Worm (Caenorhabditis elegans) whole organism, late embryonic: ENCODE data around the gene cki-1.

Experiments
- C38D4.7 ChIP-seq: fragments of 200-800 bp; sonication (Bioruptor generic); optimal IDR thresholded peaks from 2 replicates; lab custom pipeline; 2018; ENCODE audit warnings: mild to moderate bottlenecking, missing genetic modification characterization, moderate library complexity, missing compliant biosample characterization
- ceh-31 ChIP-seq: sonication (generic microtip); optimal IDR thresholded peaks from 2 replicates; lab custom pipeline; 2016; ENCODE audit warnings: missing genetic modification characterization, missing compliant biosample characterization
- hlh-13 ChIP-seq: fragments of 200-800 bp; sonication (Bioruptor generic); optimal IDR thresholded peaks from 2 replicates; lab custom pipeline; 2018; ENCODE audit warnings: mild to moderate bottlenecking, missing genetic modification characterization, missing compliant biosample characterization
- nfya-1 ChIP-seq: sonication (generic microtip); optimal IDR thresholded peaks from 2 replicates; lab custom pipeline; 2017; ENCODE audit warnings: missing genetic modification characterization, mild to moderate bottlenecking, missing compliant biosample characterization, antibody characterized with exemption, moderate library complexity
- nhr-11 ChIP-seq: fragments of 150-350 bp; optimal IDR thresholded peaks from 2 replicates; lab custom pipeline; 2014; ENCODE audit warnings: missing biosample characterization, missing genetic modification characterization
- npax-4 ChIP-seq: sonication (generic microtip); optimal IDR thresholded peaks from 2 replicates; lab custom pipeline; 2016; ENCODE audit warnings: missing genetic modification characterization, missing compliant biosample characterization
- ref-2 ChIP-seq: sonication (generic microtip); optimal IDR thresholded peaks from 2 replicates; lab custom pipeline; 2016; ENCODE audit warnings: missing genetic modification characterization, missing compliant biosample characterization
- rnt-1 ChIP-seq: sonication (generic microtip); optimal IDR thresholded peaks from 2 replicates; lab custom pipeline; 2016; ENCODE audit warnings: missing genetic modification characterization, missing compliant biosample characterization

DNA sequence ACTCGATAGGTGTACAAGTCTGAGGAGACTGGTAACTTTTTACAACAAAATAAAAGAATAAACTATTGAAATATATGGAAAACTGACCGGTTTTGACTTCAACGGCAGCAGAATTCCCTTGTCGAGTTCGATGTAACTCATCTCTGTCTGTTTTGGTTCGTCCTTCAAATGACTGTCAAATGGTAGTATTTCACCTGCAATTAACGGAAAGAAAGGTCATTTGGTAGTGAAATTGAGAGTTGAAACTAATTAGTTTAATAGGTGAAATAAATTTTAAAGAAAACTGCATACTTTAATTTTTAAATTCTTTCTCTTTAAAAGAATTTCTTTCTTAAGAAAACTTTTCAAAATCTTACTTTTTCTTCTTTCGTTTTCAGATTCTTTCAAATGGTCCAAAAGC lies 41.8 kb upstream of the cki-1 start:
- no peak for TF ChIP-seq hlh-13 (GFP tag; lab: Kevin White, UChicago)
- TF ChIP-seq nhr-11: no peak
- no peak for TF ChIP-seq C38D4.7 (GFP tag; lab: Kevin White, UChicago)
- no peak for TF ChIP-seq ref-2 (tag; lab: Kevin White, UChicago)
- TF ChIP-seq npax-4: no peak
- TF ChIP-seq rnt-1 (tag; lab: Kevin White, UChicago): no peak
- no peak for TF ChIP-seq nfya-1 (tag; lab: Kevin White, UChicago)
- TF ChIP-seq ceh-31 (tag; lab: Kevin White, UChicago): no peak
